Worm (Caenorhabditis elegans): ENCODE data around the gene his-16.
A peak's percentile ranks its signal among the peaks of the same experiment; 100 is the strongest.
"Not testable (repeated sequence)": the region's sequence is repeated elsewhere in the genome, so short reads cannot be mapped to it uniquely, and the experiment has no call there.

- peak; percentile 21 for TF ChIP-seq tbx-2 (tag; optimal IDR thresholded peaks at IDR 0.05)
- TF ChIP-seq elt-2, pat-9, nhr-11 (tag; optimal IDR thresholded peaks at IDR 0.05): not testable (repeated sequence)
Measured at ce11 chrII:13829123-13829996, 11.4 kb upstream of the his-16 start.

All from whole organism, late embryonic.